Worm (Caenorhabditis elegans) whole organism, early embryonic: ENCODE results near the gene Y32H12A.7.

Source experiments
- B0310.2 ChIP-seq: sonication (generic microtip); optimal IDR thresholded peaks from 2 replicates; lab custom pipeline; 2016; ENCODE audit warnings: mild to moderate bottlenecking, missing genetic modification characterization, missing compliant biosample characterization
- F13C5.2 ChIP-seq: sonication (generic microtip); optimal IDR thresholded peaks from 2 replicates; lab custom pipeline; 2017; ENCODE audit warnings: mild to moderate bottlenecking, missing genetic modification characterization, inconsistent platforms, missing compliant biosample characterization
- aly-1 ChIP-seq: sonication (generic microtip); optimal IDR thresholded peaks from 2 replicates; lab custom pipeline; 2016; ENCODE audit warnings: missing genetic modification characterization, missing compliant biosample characterization
- ama-1 ChIP-seq: fragments of 150-350 bp; optimal IDR thresholded peaks from 2 replicates; lab custom pipeline; 2014
- ceh-13 ChIP-seq: fragments of 200-800 bp; sonication (Bioruptor generic); optimal IDR thresholded peaks from 2 replicates; lab custom pipeline; 2018; ENCODE audit warnings: mild to moderate bottlenecking, missing genetic modification characterization, missing compliant biosample characterization
- ceh-36 ChIP-seq: sonication (generic microtip); optimal IDR thresholded peaks from 2 replicates; lab custom pipeline; 2016; ENCODE audit warnings: missing genetic modification characterization, inconsistent platforms, missing compliant biosample characterization
- ets-7 ChIP-seq: sonication (generic microtip); optimal IDR thresholded peaks from 2 replicates; lab custom pipeline; 2016; ENCODE audit warnings: missing genotype, missing genetic modification characterization, missing compliant biosample characterization
- flt-1 ChIP-seq: fragments of 200-800 bp; sonication (Bioruptor generic); IDR thresholded peaks from 2 replicates; pipeline ENCODE4 v1.3.6; 2022; ENCODE audit warnings: missing genetic modification characterization, missing compliant biosample characterization
- hmbx-1 ChIP-seq: sonication (generic microtip); optimal IDR thresholded peaks from 2 replicates; lab custom pipeline; 2016; ENCODE audit warnings: mild to moderate bottlenecking, missing genetic modification characterization, missing compliant biosample characterization
- hmg-4 ChIP-seq: fragments of 200-800 bp; sonication (Bioruptor generic); optimal IDR thresholded peaks from 2 replicates; lab custom pipeline; 2018; ENCODE audit warnings: mild to moderate bottlenecking, missing genetic modification characterization, missing compliant biosample characterization
- hnd-1 ChIP-seq: sonication (generic microtip); optimal IDR thresholded peaks from 2 replicates; lab custom pipeline; 2016; ENCODE audit warnings: missing genetic modification characterization, missing compliant biosample characterization
- pes-1 ChIP-seq: fragments of 200-800 bp; sonication (Bioruptor generic); IDR thresholded peaks from 2 replicates; pipeline ENCODE4 v1.3.6; 2022; ENCODE audit warnings: missing genetic modification reagents, missing genetic modification characterization, missing compliant biosample characterization
- scrt-1 ChIP-seq: fragments of 200-800 bp; sonication (Bioruptor generic); IDR thresholded peaks from 2 replicates; pipeline ENCODE4 v1.3.6; 2022; ENCODE audit warnings: missing genetic modification characterization, missing compliant biosample characterization
- sea-1 ChIP-seq: fragments of 200-800 bp; sonication (Bioruptor generic); conservative IDR thresholded peaks from 2 replicates; pipeline ENCODE4 v1.3.6; 2022; ENCODE audit warnings: missing genetic modification characterization, missing compliant biosample characterization
- tbx-11 ChIP-seq: fragments of 200-800 bp; sonication (Bioruptor generic); IDR thresholded peaks from 2 replicates; pipeline ENCODE4 v1.3.6; 2022; ENCODE audit warnings: missing genetic modification characterization, missing compliant biosample characterization
- tbx-37 ChIP-seq: fragments of 200-800 bp; sonication (Bioruptor generic); conservative IDR thresholded peaks from 2 replicates; pipeline ENCODE4 v1.3.6; 2022; ENCODE audit warnings: missing genetic modification reagents, missing genetic modification characterization, missing compliant biosample characterization
- tra-4 ChIP-seq: sonication (generic microtip); optimal IDR thresholded peaks from 2 replicates; lab custom pipeline; 2017; ENCODE audit warnings: missing genetic modification characterization, missing compliant biosample characterization

Y32H12A.7 gene

ce11 chrIII:5372884-5373283, 12.3 kb downstream of the Y32H12A.7 start:
- peak; percentile 14 for TF ChIP-seq hmg-4 (GFP tag; lab: Kevin White, UChicago)
- no peak for TF ChIP-seq scrt-1 (GFP tag; lab: Robert Waterston, UW)

ce11 chrIII:5371226-5371926, 13.8 kb downstream of the Y32H12A.7 start, which contains the start of gene szy-2:
TSS of gene szy-2 (minus strand) at chrIII:5371276.
- TF ChIP-seq F13C5.2 (tag; lab: Kevin White, UChicago) (no peak), tbx-37 (GFP tag; lab: Robert Waterston, UW) (no peak), ceh-36 (tag; lab: Kevin White, UChicago) (no peak)

- TF ChIP-seq flt-1 (GFP tag; lab: Robert Waterston, UW) (no peak), hmg-4 (GFP tag; lab: Kevin White, UChicago) (no peak), aly-1 (tag; lab: Kevin White, UChicago) (no peak), tra-4 (tag; lab: Kevin White, UChicago) (no peak), B0310.2 (tag; lab: Kevin White, UChicago) (no peak), ama-1 (no peak), sea-1 (GFP tag; lab: Robert Waterston, UW) (no peak), tbx-11 (GFP tag; lab: Robert Waterston, UW) (no peak), pes-1 (GFP tag; lab: Robert Waterston, UW) (no peak), tbx-37 (GFP tag; lab: Robert Waterston, UW) (no peak), ceh-36 (tag; lab: Kevin White, UChicago) (no peak), scrt-1 (GFP tag; lab: Robert Waterston, UW) (no peak)
Measured at ce11 chrIII:5367995-5368899, 17.0 kb downstream of the Y32H12A.7 start, which contains the start of gene dhs-9. TSS of gene dhs-9 (minus strand) at chrIII:5368045.

- TF ChIP-seq sea-1 (GFP tag; lab: Robert Waterston, UW) = no peak
- TF ChIP-seq tbx-37 (GFP tag; lab: Robert Waterston, UW) = no peak
- no peak for TF ChIP-seq hmbx-1 (tag; lab: Kevin White, UChicago)
- TF ChIP-seq hnd-1 (tag; lab: Kevin White, UChicago) = no peak
- no peak for TF ChIP-seq tra-4 (tag; lab: Kevin White, UChicago)
- no peak for TF ChIP-seq ceh-13 (GFP tag; lab: Kevin White, UChicago)
- TF ChIP-seq F13C5.2 (tag; lab: Kevin White, UChicago) = no peak
- no peak for TF ChIP-seq aly-1 (tag; lab: Kevin White, UChicago)
- no peak for TF ChIP-seq ama-1
- no peak for TF ChIP-seq hmg-4 (GFP tag; lab: Kevin White, UChicago)
- TF ChIP-seq scrt-1 (GFP tag; lab: Robert Waterston, UW) = no peak
- no peak for TF ChIP-seq flt-1 (GFP tag; lab: Robert Waterston, UW)
- TF ChIP-seq tbx-11 (GFP tag; lab: Robert Waterston, UW) = no peak
- no peak for TF ChIP-seq B0310.2 (tag; lab: Kevin White, UChicago)
- no peak for TF ChIP-seq pes-1 (GFP tag; lab: Robert Waterston, UW)
- TF ChIP-seq ets-7 (tag; lab: Kevin White, UChicago) = no peak
- no peak for TF ChIP-seq ceh-36 (tag; lab: Kevin White, UChicago)
Measured at ce11 chrIII:5361909-5362308, 23.3 kb downstream of the Y32H12A.7 start, which contains the start of gene Y32H12A.1. TSS of gene Y32H12A.1 (plus strand) at chrIII:5362209.

- TF ChIP-seq ceh-36 (tag; lab: Kevin White, UChicago) (no peak), pes-1 (GFP tag; lab: Robert Waterston, UW) (peak; percentile 67), tbx-11 (GFP tag; lab: Robert Waterston, UW) (no peak), B0310.2 (tag; lab: Kevin White, UChicago) (no peak), hnd-1 (tag; lab: Kevin White, UChicago) (no peak), tbx-37 (GFP tag; lab: Robert Waterston, UW) (peak; percentile 85), sea-1 (GFP tag; lab: Robert Waterston, UW) (no peak), flt-1 (GFP tag; lab: Robert Waterston, UW) (peak; percentile 58), F13C5.2 (tag; lab: Kevin White, UChicago) (peak; percentile 27), ets-7 (tag; lab: Kevin White, UChicago) (peak; percentile 10)
Measured at ce11 chrIII:5349250-5349649, 36.0 kb downstream of the Y32H12A.7 start, which contains the start of gene thoc-5. TSS of gene thoc-5 (minus strand) at chrIII:5349401.

- TF ChIP-seq scrt-1 (GFP tag; lab: Robert Waterston, UW) (no peak), flt-1 (GFP tag; lab: Robert Waterston, UW) (no peak), ceh-36 (tag; lab: Kevin White, UChicago) (no peak), F13C5.2 (tag; lab: Kevin White, UChicago) (no peak), aly-1 (tag; lab: Kevin White, UChicago) (no peak), tbx-11 (GFP tag; lab: Robert Waterston, UW) (no peak), hmbx-1 (tag; lab: Kevin White, UChicago) (no peak), tra-4 (tag; lab: Kevin White, UChicago) (no peak), ama-1 (no peak), B0310.2 (tag; lab: Kevin White, UChicago) (no peak), tbx-37 (GFP tag; lab: Robert Waterston, UW) (no peak), sea-1 (GFP tag; lab: Robert Waterston, UW) (no peak), ceh-13 (GFP tag; lab: Kevin White, UChicago) (no peak)
Measured at ce11 chrIII:5346017-5346416, 39.2 kb downstream of the Y32H12A.7 start, which contains the start of gene glrx-21. TSS of gene glrx-21 (minus strand) at chrIII:5346117.
